Fruit fly (Drosophila melanogaster) whole organism, embryonic: ENCODE data around the gene Pex14.

Source experiments
- CG11456 ChIP-seq: fragments of 200-800 bp; sonication (Bioruptor generic); IDR thresholded peaks from 3 replicates; pipeline ENCODE4 v1.3.6; 2022; ENCODE audit warnings: missing biosample characterization, missing genetic modification characterization
- CG17186 ChIP-seq: fragments of 200-800 bp; sonication (Bioruptor generic); optimal IDR thresholded peaks from 3 replicates; lab custom pipeline; 2017; ENCODE audit warnings: missing biosample characterization, missing genetic modification reagents, missing genetic modification characterization
- CTCF ChIP-seq: fragments of 200-800 bp; sonication (Bioruptor generic); optimal IDR thresholded peaks from 2 replicates; lab custom pipeline; 2017; ENCODE audit warnings: missing biosample characterization, mild to moderate bottlenecking, missing genetic modification characterization, moderate library complexity
- Hr78 ChIP-seq, 2 experiments: fragments of 200-800 bp in 1 of 2; fragments of >200 bp in 1 of 2; sonication (Bioruptor generic) in 1 of 2; optimal IDR thresholded peaks; 2 replicates each; lab custom pipeline; 2017 to 2019; ENCODE audit warnings: missing biosample characterization in 2 of 2, missing genetic modification characterization in 2 of 2, mild to moderate bottlenecking in 1 of 2, moderate library complexity in 1 of 2
- Xbp1 ChIP-seq: fragments of 200-800 bp; sonication (Bioruptor generic); optimal IDR thresholded peaks from 3 replicates; lab custom pipeline; 2016; ENCODE audit warnings: missing biosample characterization, mild to moderate bottlenecking, missing genetic modification characterization
- YL-1 ChIP-seq: fragments of 200-800 bp; sonication (Bioruptor generic); optimal IDR thresholded peaks from 3 replicates; lab custom pipeline; 2017; ENCODE audit warnings: missing biosample characterization, mild to moderate bottlenecking, missing genetic modification characterization
- br ChIP-seq: fragments of >200 bp; optimal IDR thresholded peaks from 2 replicates; lab custom pipeline; 2017
- dysf ChIP-seq: fragments of 200-800 bp; sonication (Bioruptor generic); IDR thresholded peaks from 3 replicates; pipeline ENCODE4 v1.3.6; 2022; ENCODE audit warnings: missing biosample characterization, missing genetic modification characterization
- fu2 ChIP-seq: fragments of 200-800 bp; sonication (Bioruptor generic); optimal IDR thresholded peaks from 2 replicates; lab custom pipeline; 2016; ENCODE audit warnings: missing biosample characterization, missing genetic modification characterization
- nmo ChIP-seq: fragments of 200-800 bp; sonication (Bioruptor generic); optimal IDR thresholded peaks from 2 replicates; lab custom pipeline; 2018; ENCODE audit warnings: missing biosample characterization, mild to moderate bottlenecking, missing genetic modification characterization, moderate library complexity
- pho ChIP-seq: fragments of 200-800 bp; sonication (Bioruptor generic); optimal IDR thresholded peaks from 2 replicates; lab custom pipeline; 2016; ENCODE audit warnings: missing biosample characterization, missing genetic modification characterization
- psq ChIP-seq: fragments of 200-800 bp; sonication (Bioruptor generic); optimal IDR thresholded peaks from 2 replicates; lab custom pipeline; 2017; ENCODE audit warnings: missing biosample characterization, missing genetic modification characterization
- ranshi ChIP-seq: fragments of 200-800 bp; sonication (Bioruptor generic); IDR thresholded peaks from 2 replicates; pipeline ENCODE4 v1.3.6; 2022; ENCODE audit warnings: missing biosample characterization, missing genetic modification characterization

dm6 chr3L:20755585-20755984 lies 23.0 kb upstream of the Pex14 start, which contains the start of gene CG33912:
- no peak for TF ChIP-seq CTCF (GFP tag; lab: Kevin White, UChicago)
- TF ChIP-seq CG17186 (GFP tag; lab: Kevin White, UChicago): no peak
- no peak for TF ChIP-seq Hr78 (GFP tag; optimal IDR thresholded peaks at IDR 0.05; lab: Kevin White, UChicago)
- TF ChIP-seq br (lab: Kevin White, UChicago): no peak
- TF ChIP-seq psq: no peak
- no peak for TF ChIP-seq dysf
- no peak for TF ChIP-seq CG11456 (GFP tag; lab: Robert Waterston, UW)
- TF ChIP-seq pho (GFP tag; lab: Kevin White, UChicago): no peak
- no peak for TF ChIP-seq nmo
- TF ChIP-seq fu2 (GFP tag; lab: Kevin White, UChicago): no peak
- TF ChIP-seq YL-1: no peak
- TF ChIP-seq ranshi (GFP tag; lab: Robert Waterston, UW): no peak
- no peak for TF ChIP-seq Xbp1 (GFP tag; lab: Kevin White, UChicago)
